Fruit fly (Drosophila melanogaster): ENCODE results near the gene CG31546.

CG31546 gene

dm6 chr3R:5658984-5659802 is 23.8 kb upstream of the CG31546 start (continued):
- TF ChIP-seq CG2116 (GFP tag; optimal IDR thresholded peaks at IDR 0.05) = peak; percentile 36
- no peak for TF ChIP-seq stwl (tag; optimal IDR thresholded peaks at IDR 0.05)
- no peak for TF ChIP-seq CG43689 (GFP tag; IDR thresholded peaks at IDR 0.05)
- TF ChIP-seq ci (GFP tag; IDR thresholded peaks at IDR 0.05) = no peak
- TF ChIP-seq CG32772 (GFP tag; IDR thresholded peaks at IDR 0.05) = no peak
- no peak for TF ChIP-seq Six4 (GFP tag; optimal IDR thresholded peaks at IDR 0.05)
- TF ChIP-seq BtbVII (GFP tag; optimal IDR thresholded peaks at IDR 0.05) = no peak
- no peak for TF ChIP-seq CG15601 (tag; optimal IDR thresholded peaks at IDR 0.05)
- TF ChIP-seq Nf-YC (tag; optimal IDR thresholded peaks at IDR 0.05) = no peak
- TF ChIP-seq NFAT (GFP tag; IDR thresholded peaks at IDR 0.05) = no peak
- no peak for TF ChIP-seq gro (GFP tag; optimal IDR thresholded peaks at IDR 0.05)
- no peak for TF ChIP-seq CG31365 (tag; optimal IDR thresholded peaks at IDR 0.05)
- TF ChIP-seq az2 (GFP tag; optimal IDR thresholded peaks at IDR 0.05) = no peak
- TF ChIP-seq pzg (GFP tag; optimal IDR thresholded peaks at IDR 0.05) = no peak
- TF ChIP-seq CG13287 (GFP tag; IDR thresholded peaks at IDR 0.05; ENCODE audit: partially characterized antibody) = no peak
- TF ChIP-seq caup (GFP tag; optimal IDR thresholded peaks at IDR 0.05; ENCODE audit: severe bottlenecking) = no peak
- no peak for TF ChIP-seq jing (GFP tag; optimal IDR thresholded peaks at IDR 0.05)
- TF ChIP-seq Hmr (GFP tag; optimal IDR thresholded peaks at IDR 0.05) = no peak
- peak; percentile 12 for TF ChIP-seq CG13296 (GFP tag; optimal IDR thresholded peaks at IDR 0.05)
- 0 out of 2 replicates have a peak, but pooled peaks have one; percentile 5 for TF ChIP-seq CG6689 (GFP tag; IDR thresholded peaks at IDR 0.05)
- TF ChIP-seq Blimp-1 (GFP tag; optimal IDR thresholded peaks at IDR 0.05) = no peak
- no peak for TF ChIP-seq CG3163 (GFP tag; optimal IDR thresholded peaks at IDR 0.05)
- no peak for TF ChIP-seq Jarid2 (GFP tag; optimal IDR thresholded peaks at IDR 0.05)
- TF ChIP-seq otp (GFP tag; IDR thresholded peaks at IDR 0.05) = no peak
- TF ChIP-seq lmd (GFP tag; IDR thresholded peaks at IDR 0.05) = 0 out of 2 replicates have a peak, but pooled peaks have one; percentile 4
- TF ChIP-seq Usf (GFP tag; optimal IDR thresholded peaks at IDR 0.05) = no peak
- no peak for TF ChIP-seq hth (optimal IDR thresholded peaks at IDR 0.05)
- TF ChIP-seq CG34422 (GFP tag; IDR thresholded peaks at IDR 0.05) = peak; percentile 20; the same call in 1 of the 3 replicates
- TF ChIP-seq run (tag; optimal IDR thresholded peaks at IDR 0.05) = no peak
- TF ChIP-seq CG9932 (GFP tag; IDR thresholded peaks at IDR 0.05) = peak; percentile 42; the same call in 1 of the 2 replicates
- peak; percentile 25 for TF ChIP-seq zen (tag; optimal IDR thresholded peaks at IDR 0.05)
- TF ChIP-seq E2f2 (GFP tag; IDR thresholded peaks at IDR 0.05) = no peak
- no peak for TF ChIP-seq emc (GFP tag; optimal IDR thresholded peaks at IDR 0.05)
- no peak for TF ChIP-seq croc (GFP tag; conservative IDR thresholded peaks at IDR 0.05)
- no peak for TF ChIP-seq CG13424 (tag; optimal IDR thresholded peaks at IDR 0.05)
- TF ChIP-seq CG10209 (GFP tag; optimal IDR thresholded peaks at IDR 0.05) = no peak
- TF ChIP-seq twi (tag; optimal IDR thresholded peaks at IDR 0.05) = no peak
- no peak for TF ChIP-seq H2.0 (GFP tag; IDR thresholded peaks at IDR 0.05)
- TF ChIP-seq aop (GFP tag; IDR thresholded peaks at IDR 0.05) = no peak
- no peak for TF ChIP-seq Atf-2 (GFP tag; optimal IDR thresholded peaks at IDR 0.05)
- TF ChIP-seq pho (GFP tag; optimal IDR thresholded peaks at IDR 0.05) = no peak
- no peak for TF ChIP-seq Spps (tag; optimal IDR thresholded peaks at IDR 0.05)
- TF ChIP-seq vfl (GFP tag; optimal IDR thresholded peaks at IDR 0.05) = no peak
- no peak for TF ChIP-seq CG9876 (GFP tag; optimal IDR thresholded peaks at IDR 0.05)
- no peak; the same call in 1 of the 2 replicates for TF ChIP-seq inv (GFP tag; IDR thresholded peaks at IDR 0.05; ENCODE audit: partially characterized antibody)
- no peak for TF ChIP-seq trh (GFP tag; optimal IDR thresholded peaks at IDR 0.05)
- TF ChIP-seq CG10147 (GFP tag; optimal IDR thresholded peaks at IDR 0.05) = no peak
- no peak for TF ChIP-seq CoRest (tag; optimal IDR thresholded peaks at IDR 0.05)
- TF ChIP-seq tap (tag; optimal IDR thresholded peaks at IDR 0.05) = no peak
- TF ChIP-seq da (GFP tag; optimal IDR thresholded peaks at IDR 0.05) = no peak
